Fruit fly (Drosophila melanogaster) whole organism, wandering third instar larva: ENCODE data around the gene wisp.

Experiments
- Abd-B ChIP-seq: fragments of >200 bp; optimal IDR thresholded peaks from 2 replicates; lab custom pipeline; 2017; ENCODE audit warnings: missing biosample characterization, missing genetic modification characterization
- CG32264 ChIP-seq: fragments of 200-800 bp; sonication (Bioruptor generic); optimal IDR thresholded peaks from 2 replicates; lab custom pipeline; 2016; ENCODE audit warnings: missing biosample characterization, missing genetic modification characterization
- CG9705 ChIP-seq: fragments of 200-800 bp; sonication (Bioruptor generic); optimal IDR thresholded peaks from 2 replicates; lab custom pipeline; 2018; ENCODE audit warnings: missing biosample characterization, mild to moderate bottlenecking, missing genetic modification characterization
- CrebA ChIP-seq: fragments of 200-800 bp; sonication (Bioruptor generic); optimal IDR thresholded peaks from 2 replicates; lab custom pipeline; 2016; ENCODE audit warnings: missing biosample characterization, mild to moderate bottlenecking, missing genetic modification characterization, borderline replicate concordance
- Dfd ChIP-seq: fragments of >200 bp; optimal IDR thresholded peaks from 2 replicates; lab custom pipeline; 2017; ENCODE audit warnings: missing biosample characterization, missing genetic modification characterization
- Dif ChIP-seq: fragments of 200-275, 200-300 bp; sonication (Bioruptor generic); optimal IDR thresholded peaks from 2 replicates; lab custom pipeline; 2018; ENCODE audit warnings: missing biosample characterization, missing genetic modification characterization; ENCODE audit not compliant: partially characterized antibody
- GATAd ChIP-seq: sonication (Bioruptor generic); optimal IDR thresholded peaks from 2 replicates; lab custom pipeline; 2016; ENCODE audit warnings: missing biosample characterization, missing genetic modification characterization
- HLH106 ChIP-seq: fragments of 200-800 bp; optimal IDR thresholded peaks from 3 replicates; lab custom pipeline; 2019; ENCODE audit warnings: missing biosample characterization, mild to moderate bottlenecking, missing genetic modification characterization, moderate library complexity
- Hnf4 ChIP-seq: fragments of 200-800 bp; sonication (Bioruptor generic); optimal IDR thresholded peaks from 2 replicates; lab custom pipeline; 2016; ENCODE audit warnings: missing biosample characterization, mild to moderate bottlenecking, missing genetic modification characterization
- Hr78 ChIP-seq: fragments of >200 bp; optimal IDR thresholded peaks from 2 replicates; lab custom pipeline; 2017; ENCODE audit warnings: missing biosample characterization, missing genetic modification characterization
- Hr83 ChIP-seq: fragments of 200-300 bp; sonication (Bioruptor generic); optimal IDR thresholded peaks from 2 replicates; lab custom pipeline; 2016; ENCODE audit warnings: missing biosample characterization, mild to moderate bottlenecking, missing genetic modification characterization, moderate library complexity; ENCODE audit not compliant: poor library complexity, severe bottlenecking
- Jra ChIP-seq: sonication (Bioruptor generic); optimal IDR thresholded peaks from 2 replicates; lab custom pipeline; 2016; ENCODE audit warnings: missing biosample characterization, missing genetic modification characterization
- Mio ChIP-seq: sonication (Bioruptor generic); optimal IDR thresholded peaks from 2 replicates; lab custom pipeline; 2016; ENCODE audit warnings: missing biosample characterization, missing genetic modification characterization
- OdsH ChIP-seq: fragments of 200-800 bp; sonication (Bioruptor generic); optimal IDR thresholded peaks from 2 replicates; lab custom pipeline; 2016; ENCODE audit warnings: missing biosample characterization, mild to moderate bottlenecking, missing genetic modification characterization
- Rel ChIP-seq, 2 experiments: fragments of 200-800 bp; sonication (Bioruptor generic) in 1 of 2; optimal IDR thresholded peaks; 2 replicates in 1 of 2; 3 replicates in 1 of 2; lab custom pipeline; 2016 to 2019; ENCODE audit warnings: mild to moderate bottlenecking in 2 of 2, missing biosample characterization in 2 of 2, missing genetic modification characterization in 2 of 2, moderate library complexity in 1 of 2
- Sp1 ChIP-seq: fragments of 200-800 bp; sonication (Bioruptor generic); optimal IDR thresholded peaks from 3 replicates; lab custom pipeline; 2019; ENCODE audit warnings: missing biosample characterization, mild to moderate bottlenecking, missing genetic modification characterization, moderate library complexity
- Vsx2 ChIP-seq: fragments of 200-300, 225-300 bp; sonication (Bioruptor generic); optimal IDR thresholded peaks from 2 replicates; lab custom pipeline; 2018; ENCODE audit warnings: missing biosample characterization, missing genetic modification characterization; ENCODE audit not compliant: partially characterized antibody
- br ChIP-seq: fragments of 200-800 bp; sonication (Bioruptor generic); optimal IDR thresholded peaks from 2 replicates; lab custom pipeline; 2016; ENCODE audit warnings: missing biosample characterization, missing genetic modification characterization
- brk ChIP-seq: fragments of 200-800 bp; sonication (Bioruptor generic); optimal IDR thresholded peaks from 2 replicates; lab custom pipeline; 2016; ENCODE audit warnings: missing biosample characterization, mild to moderate bottlenecking, missing genetic modification characterization
- dl ChIP-seq, 2 experiments: fragments of 175-275, 200-275 bp in 1 of 2; fragments of 200-275 bp in 1 of 2; sonication (Bioruptor generic); optimal IDR thresholded peaks; lab custom pipeline; 2018; ENCODE audit warnings: mild to moderate bottlenecking in 2 of 2, missing biosample characterization in 2 of 2, missing genetic modification characterization in 2 of 2, moderate library complexity in 2 of 2; ENCODE audit not compliant: partially characterized antibody in 2 of 2, insufficient read depth in 1 of 2
- dmrt93B ChIP-seq: fragments of 200-800 bp; sonication (Bioruptor generic); optimal IDR thresholded peaks from 2 replicates; lab custom pipeline; 2018; ENCODE audit warnings: missing biosample characterization, mild to moderate bottlenecking, missing genetic modification characterization
- dsf ChIP-seq: sonication (Bioruptor generic); optimal IDR thresholded peaks from 2 replicates; lab custom pipeline; 2016; ENCODE audit warnings: missing biosample characterization, missing genetic modification characterization, borderline replicate concordance
- ey ChIP-seq: fragments of 200-800 bp; sonication (Bioruptor generic); optimal IDR thresholded peaks from 2 replicates; lab custom pipeline; 2016; ENCODE audit warnings: missing biosample characterization, missing genetic modification characterization
- foxo ChIP-seq, 2 experiments: fragments of 200-800 bp; sonication (Bioruptor generic); optimal IDR thresholded peaks; 2 replicates in 1 of 2; 3 replicates in 1 of 2; lab custom pipeline; 2016 to 2017; ENCODE audit warnings: missing biosample characterization in 2 of 2, missing genetic modification characterization in 2 of 2
- fru ChIP-seq: fragments of 200-800 bp; sonication (Bioruptor generic); optimal IDR thresholded peaks from 3 replicates; lab custom pipeline; 2016; ENCODE audit warnings: missing biosample characterization, mild to moderate bottlenecking, missing genetic modification characterization
- h ChIP-seq: fragments of 200-800 bp; sonication (Bioruptor generic); optimal IDR thresholded peaks from 3 replicates; lab custom pipeline; 2016; ENCODE audit warnings: missing biosample characterization, mild to moderate bottlenecking, missing genetic modification characterization
- jim ChIP-seq: fragments of 175-275, 200-325 bp; sonication (Bioruptor generic); optimal IDR thresholded peaks from 2 replicates; lab custom pipeline; 2016; ENCODE audit warnings: missing biosample characterization, mild to moderate bottlenecking, missing genetic modification characterization
- pan ChIP-seq: fragments of >200 bp; optimal IDR thresholded peaks from 2 replicates; lab custom pipeline; 2017
- psq ChIP-seq: fragments of 200-800 bp; sonication (Bioruptor generic); optimal IDR thresholded peaks from 3 replicates; lab custom pipeline; 2017; ENCODE audit warnings: missing biosample characterization, mild to moderate bottlenecking, missing genetic modification characterization, moderate library complexity
- rgr ChIP-seq: fragments of 200-800 bp; sonication (Bioruptor generic); optimal IDR thresholded peaks from 3 replicates; lab custom pipeline; 2016; ENCODE audit warnings: missing biosample characterization, mild to moderate bottlenecking, missing genetic modification characterization
- sage ChIP-seq: fragments of 200-800 bp; sonication (Bioruptor generic); optimal IDR thresholded peaks from 2 replicates; lab custom pipeline; 2016; ENCODE audit warnings: missing biosample characterization, mild to moderate bottlenecking, missing genetic modification characterization
- sv ChIP-seq: fragments of 200-800 bp; sonication (Bioruptor generic); optimal IDR thresholded peaks from 3 replicates; lab custom pipeline; 2016; ENCODE audit warnings: missing biosample characterization, missing genetic modification characterization
- tai ChIP-seq: sonication (Bioruptor generic); optimal IDR thresholded peaks from 2 replicates; lab custom pipeline; 2016; ENCODE audit warnings: missing biosample characterization, missing genetic modification characterization
- usp ChIP-seq: fragments of >200 bp; optimal IDR thresholded peaks from 2 replicates; lab custom pipeline; 2017; ENCODE audit warnings: missing biosample characterization, missing genetic modification characterization
- woc ChIP-seq: sonication (Bioruptor generic); optimal IDR thresholded peaks from 2 replicates; lab custom pipeline; 2016; ENCODE audit warnings: missing biosample characterization, mild to moderate bottlenecking, missing genetic modification characterization

Gene wisp

DNA sequence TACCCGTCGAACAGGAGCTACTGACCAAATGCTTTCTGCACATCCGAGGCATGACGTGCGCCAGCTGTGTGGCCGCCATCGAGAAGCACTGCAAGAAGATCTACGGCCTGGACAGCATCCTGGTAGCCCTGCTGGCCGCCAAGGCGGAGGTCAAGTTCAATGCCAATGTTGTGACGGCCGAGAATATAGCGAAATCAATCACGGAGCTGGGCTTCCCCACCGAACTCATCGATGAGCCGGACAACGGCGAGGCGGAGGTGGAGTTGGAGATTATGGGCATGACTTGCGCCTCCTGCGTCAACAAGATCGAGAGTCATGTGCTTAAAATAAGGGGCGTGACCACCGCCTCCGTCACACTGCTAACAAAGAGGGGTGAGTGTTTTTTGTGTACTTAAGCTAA lies 37.8 kb upstream of the wisp start:
- no peak for TF ChIP-seq usp (GFP tag; lab: Kevin White, UChicago)
- TF ChIP-seq HLH106 (tag; lab: Kevin White, UChicago), result no peak
- no peak for TF ChIP-seq Sp1
- no peak for TF ChIP-seq Rel (GFP tag; optimal IDR thresholded peaks at IDR 0.05; lab: Kevin White, UChicago)
- TF ChIP-seq Rel (tag; optimal IDR thresholded peaks at IDR 0.05; lab: Kevin White, UChicago), result peak; percentile 86
- no peak for TF ChIP-seq Hr78
- no peak for TF ChIP-seq dl (GFP tag; optimal IDR thresholded peaks at IDR 0.05; lab: Kevin White, UChicago; ENCODE audit: insufficient read depth in 1 of 2, partially characterized antibody in 2 of 2)
- no peak for TF ChIP-seq brk (GFP tag; lab: Kevin White, UChicago)
- TF ChIP-seq, all 38 proteins: peak for 1

DNA sequence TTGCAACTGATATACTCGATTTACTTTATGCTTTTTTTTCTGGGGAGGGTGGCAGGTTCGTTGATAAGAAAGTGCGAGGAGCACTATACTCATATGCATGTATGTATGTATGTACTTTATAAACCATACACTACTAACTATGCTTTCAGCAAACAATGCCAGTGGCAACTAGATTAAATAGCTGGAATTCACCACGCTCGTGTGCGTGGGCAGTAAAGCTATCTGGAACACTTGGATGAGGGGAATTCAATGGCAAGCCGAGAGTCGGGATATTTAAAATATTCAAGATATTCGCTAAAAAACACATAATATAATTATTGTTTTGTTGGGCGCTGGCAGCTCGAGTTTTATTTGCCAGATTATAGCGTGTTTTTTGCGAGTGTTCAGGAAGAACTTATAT lies 36.9 kb upstream of the wisp start:
- no peak for TF ChIP-seq sv
- no peak for TF ChIP-seq fru (GFP tag; lab: Kevin White, UChicago)
- TF ChIP-seq Dfd (GFP tag; lab: Kevin White, UChicago), result no peak
- no peak for TF ChIP-seq tai (GFP tag; lab: Kevin White, UChicago)
- TF ChIP-seq HLH106 (tag; lab: Kevin White, UChicago), result no peak
- no peak for TF ChIP-seq dsf (GFP tag; lab: Kevin White, UChicago)
- no peak for TF ChIP-seq Vsx2
- no peak for TF ChIP-seq Mio (GFP tag; lab: Kevin White, UChicago)
- TF ChIP-seq Dif (GFP tag; lab: Kevin White, UChicago), result no peak
- no peak for TF ChIP-seq usp (GFP tag; lab: Kevin White, UChicago)
- TF ChIP-seq jim (GFP tag; lab: Kevin White, UChicago), result no peak
- no peak for TF ChIP-seq Sp1
- no peak for TF ChIP-seq OdsH
- TF ChIP-seq rgr (GFP tag; lab: Kevin White, UChicago), result no peak

DNA sequence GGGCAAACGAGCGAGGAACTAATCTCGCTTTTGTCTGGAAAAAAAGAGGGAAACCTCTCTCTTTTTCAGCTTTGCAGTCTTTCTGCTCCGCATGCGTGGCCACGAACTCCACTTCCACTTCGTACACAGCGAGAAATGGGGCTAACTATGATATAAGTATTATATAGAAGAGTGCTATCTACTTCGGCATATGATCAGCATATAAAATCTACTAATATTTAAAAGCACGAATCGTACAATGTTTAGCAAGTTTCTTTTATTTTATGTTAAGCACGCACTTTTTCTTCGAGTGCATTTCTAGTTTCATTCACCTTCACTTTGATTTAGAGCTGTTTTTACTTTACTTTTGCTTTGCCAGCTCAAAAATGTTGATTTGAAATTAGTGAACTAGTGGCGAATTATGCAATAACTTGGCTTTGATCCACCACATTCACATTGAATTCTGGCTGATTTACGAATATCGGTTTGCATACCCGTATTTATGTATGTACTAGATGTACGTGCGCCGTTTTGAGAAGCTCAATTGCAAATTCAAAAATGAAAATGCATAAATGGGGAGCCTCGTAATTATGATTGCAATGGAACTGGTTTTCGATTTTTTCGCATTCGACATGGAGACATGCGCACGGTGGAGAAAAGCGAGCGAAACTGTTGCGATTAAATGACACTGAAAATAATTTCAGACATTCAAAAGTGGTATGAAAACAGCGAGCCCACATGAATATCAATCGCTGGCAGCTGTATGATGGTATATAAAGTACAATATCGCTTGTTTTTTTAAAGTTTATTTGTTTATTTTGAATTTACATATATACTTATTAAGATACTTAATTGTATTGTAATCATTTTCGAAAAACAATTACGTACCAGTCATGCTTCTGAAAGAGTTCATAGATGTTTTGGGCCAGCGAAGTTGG lies 36.0 kb upstream of the wisp start:
- TF ChIP-seq pan (lab: Kevin White, UChicago), result no peak
- TF ChIP-seq psq (GFP tag; lab: Kevin White, UChicago), result peak; percentile 52
- peak; percentile 56 for TF ChIP-seq woc (GFP tag; lab: Kevin White, UChicago)
- peak; percentile 83 for TF ChIP-seq fru (GFP tag; lab: Kevin White, UChicago)
- peak; percentile 61 for TF ChIP-seq dmrt93B (GFP tag; lab: Kevin White, UChicago)
- peak; percentile 81 for TF ChIP-seq h (GFP tag; lab: Kevin White, UChicago)
- TF ChIP-seq HLH106 (tag; lab: Kevin White, UChicago), result peak; percentile 87
- TF ChIP-seq Hnf4 (GFP tag; lab: Kevin White, UChicago), result peak; percentile 75
- TF ChIP-seq Abd-B (GFP tag; lab: Kevin White, UChicago), result no peak
- TF ChIP-seq rgr (GFP tag; lab: Kevin White, UChicago), result peak; percentile 78
- no peak for TF ChIP-seq CrebA (GFP tag; lab: Kevin White, UChicago)
- no peak for TF ChIP-seq GATAd (GFP tag; lab: Kevin White, UChicago)
- TF ChIP-seq Rel (GFP tag; optimal IDR thresholded peaks at IDR 0.05; lab: Kevin White, UChicago), result peak; percentile 34
- TF ChIP-seq Rel (tag; optimal IDR thresholded peaks at IDR 0.05; lab: Kevin White, UChicago), result peak; percentile 45
- TF ChIP-seq Jra (GFP tag; lab: Kevin White, UChicago), result peak; percentile 12
- no peak for TF ChIP-seq tai (GFP tag; lab: Kevin White, UChicago)
- peak; percentile 80 for TF ChIP-seq br (GFP tag; lab: Kevin White, UChicago)
- peak; percentile 64 for TF ChIP-seq CG32264 (GFP tag; lab: Kevin White, UChicago)
- TF ChIP-seq dsf (GFP tag; lab: Kevin White, UChicago), result no peak
- peak; percentile 47 for TF ChIP-seq sage (GFP tag; lab: Kevin White, UChicago)
- TF ChIP-seq Hr83 (GFP tag; lab: Kevin White, UChicago), result peak; percentile 48
- TF ChIP-seq sv, result peak; percentile 62
- no peak for TF ChIP-seq Mio (GFP tag; lab: Kevin White, UChicago)
- TF ChIP-seq Sp1, result peak; percentile 83
- TF ChIP-seq CG9705, result peak; percentile 15
- peak; percentile 64 for TF ChIP-seq OdsH
- TF ChIP-seq foxo (GFP tag; optimal IDR thresholded peaks at IDR 0.05; lab: Kevin White, UChicago), result peak in 1 of 2 experiments; percentile 85
- peak; percentile 62 for TF ChIP-seq ey (GFP tag; lab: Kevin White, UChicago)
